Worm (Caenorhabditis elegans) whole organism, mixed stage, embryonic: ENCODE measurements around the gene F25G6.8.

Experiments used
- M03D4.4 ChIP-seq: sonication (generic microtip); optimal IDR thresholded peaks from 2 replicates; lab custom pipeline; 2017; ENCODE audit warnings: mild to moderate bottlenecking, missing genetic modification characterization, missing compliant biosample characterization
- bed-3 ChIP-seq: fragments of 200-800 bp; sonication (Bioruptor generic); optimal IDR thresholded peaks from 3 replicates; lab custom pipeline; 2018; ENCODE audit warnings: mild to moderate bottlenecking, missing genetic modification characterization, moderate library complexity, missing compliant biosample characterization
- blmp-1 ChIP-seq: fragments of 150-350 bp; optimal IDR thresholded peaks from 2 replicates; lab custom pipeline; 2014; ENCODE audit warnings: missing biosample characterization, missing genetic modification characterization
- ceh-39 ChIP-seq: fragments of 150-350 bp; optimal IDR thresholded peaks from 2 replicates; lab custom pipeline; 2014; ENCODE audit warnings: missing biosample characterization, missing genetic modification characterization
- ceh-43 ChIP-seq: fragments of 200-800 bp; sonication (Bioruptor generic); optimal IDR thresholded peaks from 2 replicates; lab custom pipeline; 2018; ENCODE audit warnings: mild to moderate bottlenecking, missing genetic modification characterization, moderate library complexity, missing compliant biosample characterization
- ceh-83 ChIP-seq: fragments of 200-800 bp; sonication (Bioruptor generic); optimal IDR thresholded peaks from 2 replicates; lab custom pipeline; 2018; ENCODE audit warnings: mild to moderate bottlenecking, missing genetic modification characterization, missing compliant biosample characterization
- ces-1 ChIP-seq: fragments of 150-350 bp; optimal IDR thresholded peaks from 2 replicates; lab custom pipeline; 2014; ENCODE audit warnings: missing biosample characterization, missing genetic modification reagents, missing genetic modification characterization
- cnd-1 ChIP-seq: fragments of 200-800 bp; sonication (Bioruptor generic); optimal IDR thresholded peaks from 2 replicates; lab custom pipeline; 2018; ENCODE audit warnings: mild to moderate bottlenecking, missing genetic modification characterization, missing compliant biosample characterization
- drap-1 ChIP-seq: fragments of 200-800 bp; sonication (Bioruptor generic); optimal IDR thresholded peaks from 3 replicates; lab custom pipeline; 2018; ENCODE audit warnings: mild to moderate bottlenecking, missing genetic modification characterization, missing compliant biosample characterization
- elt-1 ChIP-seq: sonication (generic microtip); optimal IDR thresholded peaks from 2 replicates; lab custom pipeline; 2017; ENCODE audit warnings: missing genetic modification characterization, mild to moderate bottlenecking, missing compliant biosample characterization, antibody characterized with exemption, moderate library complexity, borderline replicate concordance; ENCODE audit not compliant: insufficient read depth
- elt-3 ChIP-seq: fragments of 150-350 bp; optimal IDR thresholded peaks from 2 replicates; lab custom pipeline; 2014; ENCODE audit warnings: missing biosample characterization, missing genetic modification characterization
- flh-1 ChIP-seq: fragments of 200-800 bp; sonication (Bioruptor generic); optimal IDR thresholded peaks from 2 replicates; lab custom pipeline; 2018; ENCODE audit warnings: mild to moderate bottlenecking, missing genetic modification characterization, moderate library complexity, missing compliant biosample characterization
- ham-2 ChIP-seq: fragments of 200-800 bp; sonication (Bioruptor generic); optimal IDR thresholded peaks from 2 replicates; lab custom pipeline; 2018; ENCODE audit warnings: mild to moderate bottlenecking, missing genetic modification characterization, missing compliant biosample characterization
- hlh-1 ChIP-seq: fragments of 150-350 bp; optimal IDR thresholded peaks from 2 replicates; lab custom pipeline; 2014; ENCODE audit warnings: missing biosample characterization, missing genetic modification reagents, missing genetic modification characterization
- lin-13 ChIP-seq: fragments of 150-350 bp; optimal IDR thresholded peaks from 2 replicates; lab custom pipeline; 2014; ENCODE audit warnings: missing biosample characterization, missing genetic modification characterization
- lin-32 ChIP-seq: fragments of 200-800 bp; sonication (Bioruptor generic); optimal IDR thresholded peaks from 2 replicates; lab custom pipeline; 2018; ENCODE audit warnings: mild to moderate bottlenecking, missing genetic modification characterization, missing compliant biosample characterization
- lsy-2 ChIP-seq: fragments of 150-350 bp; optimal IDR thresholded peaks from 2 replicates; lab custom pipeline; 2014; ENCODE audit warnings: missing biosample characterization, missing genetic modification characterization
- mab-5 ChIP-seq: fragments of 150-350 bp; optimal IDR thresholded peaks from 2 replicates; lab custom pipeline; 2014; ENCODE audit warnings: missing biosample characterization, missing genetic modification characterization
- mep-1 ChIP-seq: fragments of 150-350 bp; optimal IDR thresholded peaks from 2 replicates; lab custom pipeline; 2017; ENCODE audit warnings: missing biosample characterization, missing genetic modification reagents, missing genetic modification characterization, inconsistent platforms
- mls-2 ChIP-seq: sonication (generic microtip); optimal IDR thresholded peaks from 2 replicates; lab custom pipeline; 2016; ENCODE audit warnings: mild to moderate bottlenecking, missing genetic modification characterization, moderate library complexity, missing compliant biosample characterization
- nhr-12 ChIP-seq: fragments of 150-350 bp; optimal IDR thresholded peaks from 2 replicates; lab custom pipeline; 2014; ENCODE audit warnings: missing biosample characterization, missing genetic modification characterization
- nhr-2 ChIP-seq: fragments of 150-350 bp; optimal IDR thresholded peaks from 2 replicates; lab custom pipeline; 2014; ENCODE audit warnings: missing biosample characterization, missing genetic modification characterization
- nhr-237 ChIP-seq: fragments of 150-350 bp; optimal IDR thresholded peaks from 2 replicates; lab custom pipeline; 2014; ENCODE audit warnings: missing biosample characterization, missing genetic modification characterization
- nhr-28 ChIP-seq: fragments of 150-350 bp; optimal IDR thresholded peaks from 2 replicates; lab custom pipeline; 2014; ENCODE audit warnings: missing biosample characterization, missing genetic modification characterization
- nhr-76 ChIP-seq: sonication (generic microtip); optimal IDR thresholded peaks from 2 replicates; lab custom pipeline; 2017; ENCODE audit warnings: missing biosample characterization, missing genetic modification characterization
- pha-4 ChIP-seq: fragments of 150-350 bp; optimal IDR thresholded peaks from 2 replicates; lab custom pipeline; 2018; ENCODE audit warnings: missing biosample characterization, missing genetic modification reagents, missing genetic modification characterization
- sem-2 ChIP-seq: fragments of 200-800 bp; sonication (Bioruptor generic); optimal IDR thresholded peaks from 2 replicates; lab custom pipeline; 2018; ENCODE audit warnings: mild to moderate bottlenecking, missing genetic modification characterization, missing compliant biosample characterization
- snpc-4 ChIP-seq: fragments of 150-350 bp; optimal IDR thresholded peaks from 2 replicates; lab custom pipeline; 2014; ENCODE audit warnings: missing biosample characterization, missing genetic modification characterization
- sptf-1 ChIP-seq: sonication (generic microtip); optimal IDR thresholded peaks from 2 replicates; lab custom pipeline; 2017; ENCODE audit warnings: mild to moderate bottlenecking, missing genetic modification characterization, moderate library complexity, missing compliant biosample characterization
- tbx-8 ChIP-seq: fragments of 200-800 bp; sonication (Bioruptor generic); optimal IDR thresholded peaks from 2 replicates; lab custom pipeline; 2018; ENCODE audit warnings: mild to moderate bottlenecking, missing genetic modification characterization, moderate library complexity, missing compliant biosample characterization
- unc-120 ChIP-seq: sonication (generic microtip); optimal IDR thresholded peaks from 2 replicates; lab custom pipeline; 2017; ENCODE audit warnings: missing genetic modification characterization, missing compliant biosample characterization; ENCODE audit not compliant: poor library complexity, severe bottlenecking
- unc-39 ChIP-seq: fragments of 150-350 bp; optimal IDR thresholded peaks from 2 replicates; lab custom pipeline; 2014; ENCODE audit warnings: missing biosample characterization, missing genetic modification characterization
- unc-62 ChIP-seq: fragments of 150-350 bp; optimal IDR thresholded peaks from 2 replicates; lab custom pipeline; 2014; ENCODE audit warnings: missing biosample characterization, missing genetic modification reagents, missing genetic modification characterization
- zip-8 ChIP-seq: fragments of 150-350 bp; optimal IDR thresholded peaks from 2 replicates; lab custom pipeline; 2014; ENCODE audit warnings: missing biosample characterization, missing genetic modification characterization
- ztf-11 ChIP-seq: fragments of 150-350 bp; optimal IDR thresholded peaks from 2 replicates; lab custom pipeline; 2014; ENCODE audit warnings: missing biosample characterization, missing genetic modification characterization

F25G6.8 gene

ce11 chrV:8601420-8601819 is 36.4 kb upstream of the F25G6.8 start, which contains the start of gene F41E6.8:
Gene F41E6.8, minus strand, starts transcription at chrV:8601520.
- TF ChIP-seq mls-2 (tag; lab: Kevin White, UChicago) (no peak), mep-1 (no peak)
- TF ChIP-seq, all 35 proteins: peak for 0

DNA sequence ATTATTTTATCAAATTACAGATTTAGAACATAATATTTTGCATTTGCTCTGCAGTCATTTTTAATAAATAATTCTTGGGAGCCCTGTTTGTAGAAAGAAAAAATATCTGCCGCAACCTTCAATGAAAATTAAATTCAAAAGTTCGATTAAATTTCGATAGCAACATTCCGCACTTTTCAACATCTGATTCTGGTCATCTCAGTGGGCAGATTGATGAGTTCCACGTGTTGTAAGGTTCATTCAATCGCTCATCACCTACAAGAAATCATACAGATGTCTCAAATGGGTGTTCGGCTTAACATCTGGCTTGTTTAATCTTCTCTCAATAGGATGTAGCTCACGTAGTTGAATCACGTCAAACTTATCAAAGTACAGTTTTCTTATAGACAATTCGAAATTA is 35.0 kb upstream of the F25G6.8 start:
- TF ChIP-seq drap-1 (GFP tag; lab: Kevin White, UChicago) (no peak), M03D4.4 (tag; lab: Kevin White, UChicago) (no peak), ces-1 (GFP tag; lab: Kevin White, UChicago) (no peak), nhr-28 (tag; lab: Kevin White, UChicago) (no peak), nhr-237 (tag; lab: Kevin White, UChicago) (no peak), tbx-8 (no peak), lsy-2 (tag; lab: Kevin White, UChicago) (no peak), elt-3 (tag; lab: Kevin White, UChicago) (no peak), nhr-2 (no peak), nhr-76 (tag; lab: Kevin White, UChicago) (no peak), bed-3 (GFP tag; lab: Kevin White, UChicago) (no peak), flh-1 (no peak), unc-39 (tag; lab: Kevin White, UChicago) (no peak), ceh-39 (tag; lab: Kevin White, UChicago) (no peak), unc-120 (no peak), blmp-1 (no peak), ham-2 (GFP tag; lab: Kevin White, UChicago) (no peak)

DNA sequence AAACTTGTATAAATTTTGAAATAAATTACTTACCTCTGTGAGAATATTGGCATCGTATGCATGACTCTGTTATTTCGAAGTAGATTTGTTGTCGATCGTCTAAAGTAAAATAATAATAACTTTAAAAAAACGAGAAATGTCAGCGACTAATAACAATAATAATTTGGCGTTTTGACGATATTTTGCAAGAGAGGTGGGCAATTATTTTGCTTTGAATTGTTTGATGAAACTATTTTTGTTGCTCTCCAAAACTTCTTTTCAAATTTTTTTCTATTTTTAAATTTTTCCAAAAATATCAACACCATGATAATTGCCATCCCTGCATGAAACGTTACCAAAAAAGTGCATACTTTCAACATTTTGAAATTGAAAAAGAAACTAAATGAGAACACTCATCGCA is 34.2 kb upstream of the F25G6.8 start, which contains the start of gene F41E6.7:
Gene F41E6.7 (minus strand): TSS at position 101 of the 400 bp plus-strand sequence.
- no peak for TF ChIP-seq unc-120
- no peak for TF ChIP-seq lsy-2 (tag; lab: Kevin White, UChicago)
- TF ChIP-seq nhr-76 (tag; lab: Kevin White, UChicago), result no peak
- TF ChIP-seq nhr-12 (tag; lab: Kevin White, UChicago), result no peak
- TF ChIP-seq unc-62, result no peak
- no peak for TF ChIP-seq mls-2 (tag; lab: Kevin White, UChicago)
- no peak for TF ChIP-seq zip-8 (tag; lab: Kevin White, UChicago)
- TF ChIP-seq flh-1, result no peak
- no peak for TF ChIP-seq hlh-1 (tag; lab: Kevin White, UChicago)
- no peak for TF ChIP-seq ceh-43 (GFP tag; lab: Kevin White, UChicago)
- no peak for TF ChIP-seq nhr-2
- no peak for TF ChIP-seq pha-4 (tag; lab: Kevin White, UChicago)
- no peak for TF ChIP-seq nhr-237 (tag; lab: Kevin White, UChicago)
- no peak for TF ChIP-seq cnd-1 (tag; lab: Kevin White, UChicago)
- no peak for TF ChIP-seq ztf-11 (tag; lab: Kevin White, UChicago)
- no peak for TF ChIP-seq drap-1 (GFP tag; lab: Kevin White, UChicago)
- no peak for TF ChIP-seq sem-2 (GFP tag; lab: Kevin White, UChicago)

DNA sequence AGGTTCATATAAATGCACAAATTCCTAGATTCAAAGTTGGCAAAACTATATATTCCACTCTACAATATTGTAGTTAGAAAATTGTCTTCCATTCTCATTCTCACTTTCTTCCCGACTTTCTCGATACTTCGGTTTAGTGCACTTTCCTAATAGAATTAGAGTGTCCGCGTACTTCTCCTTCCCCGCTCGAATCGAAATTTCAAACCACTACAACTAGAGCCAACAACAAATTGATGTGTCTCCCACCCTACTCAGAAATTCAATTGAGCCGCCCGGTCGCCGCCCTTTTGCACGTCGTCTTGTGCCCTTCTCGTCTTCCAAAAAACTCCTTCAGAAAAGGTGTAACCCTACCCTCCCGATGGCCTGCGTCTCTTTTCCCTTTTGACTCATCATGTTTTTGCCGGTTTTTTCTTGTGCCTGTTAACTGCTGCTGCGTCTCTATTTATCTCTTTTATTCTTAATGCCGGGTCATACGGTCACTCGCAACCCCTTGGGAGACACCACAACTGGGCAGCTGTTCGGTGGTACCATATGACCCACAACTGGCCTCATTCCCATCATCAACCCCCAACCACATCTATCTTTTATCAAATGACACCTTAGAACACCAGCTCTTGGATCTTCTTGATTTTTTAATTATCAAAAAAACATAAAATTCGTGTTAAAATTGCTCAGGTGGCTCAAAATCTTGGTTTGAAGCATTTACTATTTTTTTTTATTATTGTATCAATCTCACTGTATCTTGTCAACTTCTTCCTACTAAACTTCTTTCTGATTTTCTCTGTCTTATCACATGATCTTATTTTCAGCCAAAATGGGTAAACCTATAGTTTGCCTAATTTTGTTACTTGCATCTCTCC is 29.4 kb upstream of the F25G6.8 start, which contains the start of gene tag-196:
Gene tag-196 (plus strand): TSS at position 810 of the 860 bp plus-strand sequence.
- no peak for TF ChIP-seq tbx-8
- no peak for TF ChIP-seq drap-1 (GFP tag; lab: Kevin White, UChicago)
- peak; percentile 95 for TF ChIP-seq ces-1 (GFP tag; lab: Kevin White, UChicago)
- no peak for TF ChIP-seq ceh-39 (tag; lab: Kevin White, UChicago)
- no peak for TF ChIP-seq zip-8 (tag; lab: Kevin White, UChicago)
- TF ChIP-seq lin-13 (tag; lab: Kevin White, UChicago), result no peak
- TF ChIP-seq sptf-1 (tag; lab: Kevin White, UChicago), result no peak
- TF ChIP-seq unc-39 (tag; lab: Kevin White, UChicago), result no peak
- no peak for TF ChIP-seq sem-2 (GFP tag; lab: Kevin White, UChicago)
- no peak for TF ChIP-seq nhr-237 (tag; lab: Kevin White, UChicago)
- no peak for TF ChIP-seq snpc-4
- no peak for TF ChIP-seq lin-32 (GFP tag; lab: Kevin White, UChicago)
- TF ChIP-seq blmp-1, result no peak
- peak; percentile 94 for TF ChIP-seq hlh-1 (tag; lab: Kevin White, UChicago)
- TF ChIP-seq mls-2 (tag; lab: Kevin White, UChicago), result no peak
- TF ChIP-seq mab-5 (tag; lab: Kevin White, UChicago), result no peak
- TF ChIP-seq mep-1, result no peak
- TF ChIP-seq pha-4 (tag; lab: Kevin White, UChicago), result no peak
- TF ChIP-seq nhr-76 (tag; lab: Kevin White, UChicago), result no peak
- no peak for TF ChIP-seq nhr-12 (tag; lab: Kevin White, UChicago)
- no peak for TF ChIP-seq nhr-28 (tag; lab: Kevin White, UChicago)
- TF ChIP-seq elt-1, result no peak
- TF ChIP-seq cnd-1 (tag; lab: Kevin White, UChicago), result peak; percentile 10
- TF ChIP-seq ham-2 (GFP tag; lab: Kevin White, UChicago), result no peak
- no peak for TF ChIP-seq ceh-43 (GFP tag; lab: Kevin White, UChicago)
- TF ChIP-seq ztf-11 (tag; lab: Kevin White, UChicago), result no peak
- TF ChIP-seq M03D4.4 (tag; lab: Kevin White, UChicago), result no peak
- TF ChIP-seq nhr-2, result peak; percentile 11
- TF ChIP-seq bed-3 (GFP tag; lab: Kevin White, UChicago), result no peak
- TF ChIP-seq unc-120, result peak; percentile 20
- TF ChIP-seq flh-1, result no peak
- peak; percentile 11 for TF ChIP-seq unc-62
- TF ChIP-seq lsy-2 (tag; lab: Kevin White, UChicago), result no peak
- TF ChIP-seq elt-3 (tag; lab: Kevin White, UChicago), result no peak
- TF ChIP-seq ceh-83 (GFP tag; lab: Kevin White, UChicago), result no peak
